Worm (Caenorhabditis elegans) whole organism, young adult: ENCODE results near the gene eif-3.D.

ENCODE experiments used
- D2030.7 ChIP-seq: fragments of 200-800 bp; sonication (Bioruptor generic); IDR thresholded peaks from 2 replicates; pipeline ENCODE4 v1.3.6; 2022; ENCODE audit warnings: missing genetic modification reagents, missing genetic modification characterization, missing compliant biosample characterization
- F22D6.2 ChIP-seq: sonication (generic microtip); optimal IDR thresholded peaks from 2 replicates; lab custom pipeline; 2016; ENCODE audit warnings: mild to moderate bottlenecking, missing genetic modification characterization, missing compliant biosample characterization
- F23B12.7 ChIP-seq: sonication (generic microtip); optimal IDR thresholded peaks from 2 replicates; lab custom pipeline; 2017; ENCODE audit warnings: missing genetic modification characterization, mild to moderate bottlenecking, missing compliant biosample characterization, antibody characterized with exemption, moderate library complexity; ENCODE audit not compliant: insufficient read depth
- ZK185.1 ChIP-seq: sonication (generic microtip); optimal IDR thresholded peaks from 2 replicates; lab custom pipeline; 2016; ENCODE audit warnings: mild to moderate bottlenecking, missing genetic modification characterization, missing compliant biosample characterization; ENCODE audit not compliant: poor library complexity, severe bottlenecking
- lin-35 ChIP-seq, 3 experiments: fragments of 150-350 bp in 2 of 3; sonication (generic microtip) in 1 of 3; optimal IDR thresholded peaks; 2 replicates each; lab custom pipeline; 2014 to 2018; ENCODE audit warnings: missing biosample characterization in 3 of 3, missing genetic modification characterization in 3 of 3, missing genetic modification reagents in 3 of 3
- snpc-4 ChIP-seq, 5 experiments: fragments of 150-350 bp in 1 of 5; sonication (generic microtip) in 4 of 5; optimal IDR thresholded peaks; 2 replicates each; lab custom pipeline; 2014 to 2018; ENCODE audit warnings: missing genetic modification characterization in 5 of 5, missing biosample characterization in 3 of 5, antibody characterized with exemption in 2 of 5, mild to moderate bottlenecking in 2 of 5, missing compliant biosample characterization in 2 of 5, missing genotype in 2 of 5, moderate library complexity in 2 of 5, missing genetic modification reagents in 1 of 5
- unc-130 ChIP-seq: sonication (generic microtip); optimal IDR thresholded peaks from 2 replicates; lab custom pipeline; 2016; ENCODE audit warnings: missing genetic modification reagents, missing genetic modification characterization, missing compliant biosample characterization
- ztf-28 ChIP-seq: fragments of 200-800 bp; sonication (Bioruptor generic); IDR thresholded peaks from 2 replicates; pipeline ENCODE4 v1.3.6; 2022; ENCODE audit warnings: missing genetic modification reagents, missing genetic modification characterization, missing compliant biosample characterization
- ztf-6 ChIP-seq: fragments of 200-800 bp; sonication (Bioruptor generic); IDR thresholded peaks from 2 replicates; pipeline ENCODE4 v1.3.6; 2022; ENCODE audit warnings: missing genetic modification reagents, missing genetic modification characterization, missing compliant biosample characterization

ce11 chrIII:8998884-8999283, 27.5 kb upstream of the eif-3.D start:
- no peak for TF ChIP-seq ztf-6 (GFP tag; lab: Robert Waterston, UW)
- no peak for TF ChIP-seq snpc-4 (GFP tag; optimal IDR thresholded peaks at IDR 0.05; lab: Kevin White, UChicago)
- TF ChIP-seq snpc-4 (tag; optimal IDR thresholded peaks at IDR 0.05; lab: Kevin White, UChicago), result no peak
- TF ChIP-seq D2030.7 (GFP tag; lab: Robert Waterston, UW), result no peak
- TF ChIP-seq F23B12.7 (tag; lab: Kevin White, UChicago), result no peak
- TF ChIP-seq unc-130, result no peak
- no peak for TF ChIP-seq F22D6.2 (tag; lab: Kevin White, UChicago)
- no peak for TF ChIP-seq ztf-28 (GFP tag; lab: Robert Waterston, UW)
- TF ChIP-seq lin-35 (GFP tag; optimal IDR thresholded peaks at IDR 0.05; lab: Kevin White, UChicago), result no peak
- TF ChIP-seq ZK185.1 (tag; lab: Kevin White, UChicago), result no peak
